Worm (Caenorhabditis elegans): ENCODE results near the gene B0334.20.

ce11 chrII:11476410-11476809 lies 23.8 kb downstream of the B0334.20 start, which contains the start of gene W02B12.16:
- no peak for TF ChIP-seq nhr-11 (tag; optimal IDR thresholded peaks at IDR 0.05)
- TF ChIP-seq nhr-77 (tag; optimal IDR thresholded peaks at IDR 0.05), result no peak
- no peak for TF ChIP-seq ceh-82 (tag; optimal IDR thresholded peaks at IDR 0.05)
- no peak for TF ChIP-seq C34F6.9 (tag; optimal IDR thresholded peaks at IDR 0.05)
- no peak for TF ChIP-seq dmd-4 (tag; optimal IDR thresholded peaks at IDR 0.05)
- TF ChIP-seq nhr-237 (tag; optimal IDR thresholded peaks at IDR 0.05), result no peak

Data from whole organism, L2 larva.